Worm (Caenorhabditis elegans): ENCODE results near the gene E03H12.4.
A peak's percentile ranks its signal among the peaks of the same experiment; 100 is the strongest.

E03H12.4 gene

DNA sequence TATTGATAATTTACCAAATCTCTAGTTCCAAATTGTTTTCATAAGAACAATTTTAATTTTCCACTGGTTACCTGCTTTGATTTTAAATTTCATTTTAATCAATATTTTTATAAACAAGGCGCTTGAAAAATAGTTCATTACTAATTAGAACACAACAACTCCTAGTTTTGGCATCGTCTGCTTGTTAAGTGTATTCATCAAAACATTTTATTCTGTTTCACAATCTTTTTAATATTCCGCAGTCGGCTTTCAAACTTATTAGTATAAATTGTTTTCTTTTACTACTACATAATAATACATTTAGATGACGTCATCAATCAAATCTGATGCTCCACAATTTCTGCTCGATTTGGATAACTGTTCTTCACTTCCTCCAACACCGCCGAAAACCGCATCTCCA, 20.1 kb downstream of the E03H12.4 start, which contains the start of gene pes-1:
Gene pes-1 (plus strand): TSS at position 301 of the 400 bp plus-strand sequence.
- no peak for TF ChIP-seq F37B4.10 (GFP tag; IDR thresholded peaks at IDR 0.05)
- no peak for TF ChIP-seq hmg-20 (GFP tag; IDR thresholded peaks at IDR 0.05)
- no peak for TF ChIP-seq hlh-12 (tag; optimal IDR thresholded peaks at IDR 0.05)
- TF ChIP-seq F22D6.2 (tag; optimal IDR thresholded peaks at IDR 0.05), result no peak
- no peak for TF ChIP-seq lin-54 (GFP tag; optimal IDR thresholded peaks at IDR 0.05)
- no peak for TF ChIP-seq attf-3 (GFP tag; conservative IDR thresholded peaks at IDR 0.05)
- TF ChIP-seq hlh-26 (GFP tag; conservative IDR thresholded peaks at IDR 0.05), result no peak
- TF ChIP-seq attf-6 (GFP tag; IDR thresholded peaks at IDR 0.05), result no peak
- no peak for TF ChIP-seq ets-4 (GFP tag; optimal IDR thresholded peaks at IDR 0.05)
- no peak for TF ChIP-seq pbrm-1 (GFP tag; IDR thresholded peaks at IDR 0.05)
- TF ChIP-seq ekl-4 (GFP tag; IDR thresholded peaks at IDR 0.05), result no peak
- TF ChIP-seq mes-4 (tag; optimal IDR thresholded peaks at IDR 0.05), result no peak
- TF ChIP-seq Y95B8A.8 (GFP tag; IDR thresholded peaks at IDR 0.05), result no peak
- TF ChIP-seq rec-8 (tag; optimal IDR thresholded peaks at IDR 0.05), result no peak
- TF ChIP-seq nfya-2 (GFP tag; IDR thresholded peaks at IDR 0.05), result no peak
- no peak for TF ChIP-seq egrh-3 (GFP tag; IDR thresholded peaks at IDR 0.05)
- TF ChIP-seq B0336.3 (GFP tag; IDR thresholded peaks at IDR 0.05), result no peak

DNA sequence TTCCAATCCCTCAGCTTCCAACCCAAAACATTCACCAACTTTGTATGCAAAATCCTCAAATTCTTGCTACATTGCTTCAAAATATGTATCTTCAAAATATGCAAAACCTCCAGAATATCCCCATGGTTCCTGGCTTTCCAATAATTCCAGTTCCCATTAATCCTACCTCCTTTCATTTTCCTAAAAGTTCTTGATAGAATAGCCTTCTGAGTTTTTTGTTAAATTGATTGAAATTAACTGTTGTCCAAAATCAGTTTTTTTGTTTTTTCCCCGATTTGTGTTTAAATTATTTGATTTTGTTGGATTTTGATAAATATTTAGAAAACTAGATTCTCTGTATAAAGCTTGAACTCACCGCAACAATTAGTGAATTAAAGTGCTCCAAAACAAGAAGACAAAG, 22.8 kb downstream of the E03H12.4 start:
- no peak for TF ChIP-seq tbp1 (GFP tag; optimal IDR thresholded peaks at IDR 0.05)
- no peak for TF ChIP-seq ceh-91 (GFP tag; IDR thresholded peaks at IDR 0.05)
- no peak for TF ChIP-seq zim-3 (tag; optimal IDR thresholded peaks at IDR 0.05)
- no peak for TF ChIP-seq lin-54 (GFP tag; optimal IDR thresholded peaks at IDR 0.05)
- TF ChIP-seq attf-5 (GFP tag; optimal IDR thresholded peaks at IDR 0.05), result no peak
- no peak for TF ChIP-seq lag-1 (GFP tag; IDR thresholded peaks at IDR 0.05)
- no peak for TF ChIP-seq die-1 (tag; optimal IDR thresholded peaks at IDR 0.05)
- TF ChIP-seq F55B11.4 (tag; optimal IDR thresholded peaks at IDR 0.05; ENCODE audit: borderline replicate concordance, insufficient read depth), result no peak
- TF ChIP-seq Y79H2A.3 (GFP tag; conservative IDR thresholded peaks at IDR 0.05), result no peak

DNA sequence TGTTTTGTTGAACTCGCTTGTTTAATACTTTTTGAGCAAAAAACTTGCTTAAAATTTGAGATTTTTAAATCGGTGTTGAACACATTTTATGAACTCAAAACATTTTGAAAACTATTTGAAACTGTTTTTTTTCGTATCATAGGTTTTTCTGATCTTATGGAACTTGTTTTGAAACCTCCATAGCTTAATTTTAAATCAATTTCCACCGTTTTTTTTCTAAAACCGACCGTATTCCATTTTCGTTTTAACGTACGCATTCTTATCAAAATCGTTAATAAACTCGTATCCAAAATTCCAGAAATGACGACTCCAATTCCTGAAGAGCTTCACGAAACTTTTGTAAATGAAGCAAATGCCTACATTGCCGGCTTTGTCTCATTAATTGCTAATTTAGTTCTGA, 26.0 kb downstream of the E03H12.4 start, which contains the start of gene srm-2:
Gene srm-2 (plus strand): TSS at position 301 of the 400 bp plus-strand sequence.
- TF ChIP-seq snpc-1.1 (tag; optimal IDR thresholded peaks at IDR 0.05; ENCODE audit: insufficient read depth) (no peak), lir-1 (GFP tag; conservative IDR thresholded peaks at IDR 0.05) (no peak), zfh-2 (GFP tag; conservative IDR thresholded peaks at IDR 0.05) (no peak), snpc-1.3 (tag; optimal IDR thresholded peaks at IDR 0.05; ENCODE audit: insufficient read depth) (no peak), die-1 (tag; optimal IDR thresholded peaks at IDR 0.05) (no peak), T26A5.8 (tag; optimal IDR thresholded peaks at IDR 0.05) (no peak), egl-18 (GFP tag; IDR thresholded peaks at IDR 0.05) (no peak), efl-1 (GFP tag; optimal IDR thresholded peaks at IDR 0.05) (no peak), ceh-100 (GFP tag; IDR thresholded peaks at IDR 0.05) (no peak), mes-4 (tag; optimal IDR thresholded peaks at IDR 0.05) (no peak), F22D6.2 (tag; optimal IDR thresholded peaks at IDR 0.05) (no peak)

DNA sequence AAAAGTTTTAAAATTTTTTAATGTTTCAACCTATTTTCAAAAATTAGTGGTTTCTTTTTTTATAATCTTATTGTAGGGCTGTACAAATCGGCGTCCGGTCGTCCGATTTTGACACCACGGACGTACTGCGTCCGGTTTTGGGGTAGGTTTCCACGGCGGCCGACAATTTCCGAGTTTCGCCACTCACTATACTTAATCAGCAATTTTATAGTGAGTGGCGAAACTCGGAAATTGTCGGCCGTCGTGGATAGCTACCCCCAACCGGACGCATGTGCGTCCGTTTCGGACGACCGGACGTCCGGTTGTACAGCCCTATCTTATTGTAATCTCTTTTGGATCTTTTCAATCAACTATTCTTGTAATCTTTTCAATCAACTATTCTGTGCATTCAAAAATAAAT, 28.6 kb downstream of the E03H12.4 start:
- peak; percentile 62 for TF ChIP-seq snpc-4 (GFP tag; optimal IDR thresholded peaks at IDR 0.05)
- peak in 3 of 4 experiments; percentile 84 to 97 (median 92) for TF ChIP-seq snpc-4 (tag; optimal IDR thresholded peaks at IDR 0.05)
- TF ChIP-seq snpc-1.1 (tag; optimal IDR thresholded peaks at IDR 0.05; ENCODE audit: insufficient read depth), result peak; percentile 83

Measured in whole organism, young adult.